Fruit fly (Drosophila melanogaster) whole organism, embryonic: ENCODE measurements around the gene Pgant35A.
A peak's percentile ranks its signal among the peaks of the same experiment; 100 is the strongest.

ENCODE experiments used
- ATbp ChIP-seq: fragments of 200-800 bp; sonication (Bioruptor generic); optimal IDR thresholded peaks from 2 replicates; lab custom pipeline; 2017; ENCODE audit warnings: missing biosample characterization, mild to moderate bottlenecking, missing genetic modification characterization, missing genetic modification reagents
- Atf3 ChIP-seq: fragments of 200-800 bp; sonication (Bioruptor generic); optimal IDR thresholded peaks from 3 replicates; lab custom pipeline; 2016; ENCODE audit warnings: missing biosample characterization, missing genetic modification characterization
- C15 ChIP-seq: fragments of 200-800 bp; sonication (Bioruptor generic); IDR thresholded peaks from 3 replicates; pipeline ENCODE4 v1.3.6; 2022; ENCODE audit warnings: missing biosample characterization, missing genetic modification characterization
- CG10431 ChIP-seq: fragments of 200-800 bp; sonication (Bioruptor generic); optimal IDR thresholded peaks from 3 replicates; lab custom pipeline; 2018; ENCODE audit warnings: missing biosample characterization, mild to moderate bottlenecking, missing genetic modification characterization
- CG10654 ChIP-seq: fragments of 200-800 bp; sonication (Bioruptor generic); optimal IDR thresholded peaks from 2 replicates; lab custom pipeline; 2016; ENCODE audit warnings: missing biosample characterization, missing genetic modification characterization
- CG12391 ChIP-seq: fragments of 200-800 bp; sonication (Bioruptor generic); optimal IDR thresholded peaks from 3 replicates; lab custom pipeline; 2018; ENCODE audit warnings: missing biosample characterization, mild to moderate bottlenecking, missing genetic modification characterization, moderate library complexity
- CG12659 ChIP-seq: fragments of 200-800 bp; sonication (Bioruptor generic); optimal IDR thresholded peaks from 3 replicates; lab custom pipeline; 2017; ENCODE audit warnings: mild to moderate bottlenecking, missing biosample characterization, missing genetic modification reagents, missing genetic modification characterization
- CG13775 ChIP-seq: fragments of 200-800 bp; sonication (Bioruptor generic); optimal IDR thresholded peaks from 3 replicates; lab custom pipeline; 2017; ENCODE audit warnings: missing biosample characterization, mild to moderate bottlenecking, missing genetic modification characterization
- CG14014 ChIP-seq: fragments of 200-800 bp; sonication (Bioruptor generic); IDR thresholded peaks from 2 replicates; pipeline ENCODE4 v1.3.6; 2022; ENCODE audit warnings: missing biosample characterization, missing genetic modification characterization
- CG16815 ChIP-seq: fragments of 200-800 bp; sonication (Bioruptor generic); optimal IDR thresholded peaks from 3 replicates; lab custom pipeline; 2017; ENCODE audit warnings: missing biosample characterization, mild to moderate bottlenecking, missing genetic modification characterization
- CG18619 ChIP-seq: fragments of 200-800 bp; sonication (Bioruptor generic); optimal IDR thresholded peaks from 3 replicates; lab custom pipeline; 2017; ENCODE audit warnings: missing biosample characterization, mild to moderate bottlenecking, missing genetic modification characterization
- CG30403 ChIP-seq: fragments of 200-800 bp; sonication (Bioruptor generic); optimal IDR thresholded peaks from 3 replicates; lab custom pipeline; 2016; ENCODE audit warnings: missing biosample characterization, missing genetic modification characterization
- CG32772 ChIP-seq: fragments of 200-800 bp; sonication (Bioruptor generic); IDR thresholded peaks from 2 replicates; pipeline ENCODE4 v1.3.6; 2022; ENCODE audit warnings: missing biosample characterization, missing genetic modification characterization
- CG3995 ChIP-seq: fragments of 200-800 bp; sonication (Bioruptor generic); optimal IDR thresholded peaks from 3 replicates; lab custom pipeline; 2016; ENCODE audit warnings: missing biosample characterization, missing genetic modification characterization
- CG42726 ChIP-seq: fragments of 200-800 bp; sonication (Bioruptor generic); IDR thresholded peaks from 2 replicates; pipeline ENCODE4 v1.3.6; 2022; ENCODE audit warnings: missing biosample characterization, missing genetic modification characterization; ENCODE audit not compliant: partially characterized antibody
- CG4404 ChIP-seq: fragments of 200-800 bp; sonication (Bioruptor generic); IDR thresholded peaks from 2 replicates; pipeline ENCODE4 v1.3.6; 2022; ENCODE audit warnings: missing biosample characterization, missing genetic modification characterization
- CG4617 ChIP-seq: fragments of 200-800 bp; sonication (Bioruptor generic); optimal IDR thresholded peaks from 3 replicates; lab custom pipeline; 2016; ENCODE audit warnings: missing biosample characterization, missing genetic modification characterization, borderline replicate concordance
- CG4730 ChIP-seq: fragments of 200-800 bp; sonication (Bioruptor generic); IDR thresholded peaks from 2 replicates; pipeline ENCODE4 v1.3.6; 2022; ENCODE audit warnings: missing biosample characterization, missing genetic modification characterization
- CG9797 ChIP-seq: fragments of 200-800 bp; sonication (Bioruptor generic); optimal IDR thresholded peaks from 3 replicates; lab custom pipeline; 2018; ENCODE audit warnings: missing biosample characterization, mild to moderate bottlenecking, missing genetic modification characterization
- E2f1 ChIP-seq: fragments of 200-800 bp; sonication (Bioruptor generic); IDR thresholded peaks from 2 replicates; pipeline ENCODE4 v1.3.6; 2022; ENCODE audit warnings: missing biosample characterization, missing genetic modification characterization
- H2.0 ChIP-seq: fragments of 200-800 bp; sonication (Bioruptor generic); IDR thresholded peaks from 2 replicates; pipeline ENCODE4 v1.3.6; 2022; ENCODE audit warnings: missing biosample characterization, missing genetic modification characterization
- HLH3B ChIP-seq: fragments of 200-800 bp; sonication (Bioruptor generic); IDR thresholded peaks from 2 replicates; pipeline ENCODE4 v1.3.6; 2022; ENCODE audit warnings: missing biosample characterization, missing genetic modification characterization
- HLH4C ChIP-seq: fragments of 200-800 bp; sonication (Bioruptor generic); IDR thresholded peaks from 3 replicates; pipeline ENCODE4 v1.3.6; 2022; ENCODE audit warnings: missing biosample characterization, missing genetic modification characterization; ENCODE audit not compliant: partially characterized antibody
- HmgZ ChIP-seq: fragments of 200-800 bp; sonication (Bioruptor generic); optimal IDR thresholded peaks from 2 replicates; lab custom pipeline; 2018; ENCODE audit warnings: missing biosample characterization, mild to moderate bottlenecking, missing genetic modification characterization
- Hr51 ChIP-seq, 2 experiments: fragments of 200-800 bp; sonication (Bioruptor generic); optimal IDR thresholded peaks; 2 replicates in 1 of 2; 3 replicates in 1 of 2; lab custom pipeline; 2016 to 2018; ENCODE audit warnings: missing biosample characterization in 2 of 2, missing genetic modification characterization in 2 of 2, mild to moderate bottlenecking in 1 of 2, moderate library complexity in 1 of 2
- Jarid2 ChIP-seq: fragments of 200-800 bp; sonication (Bioruptor generic); optimal IDR thresholded peaks from 3 replicates; lab custom pipeline; 2017; ENCODE audit warnings: mild to moderate bottlenecking, missing biosample characterization, missing genetic modification reagents, missing genetic modification characterization
- Mrtf ChIP-seq: fragments of 200-800 bp; sonication (Bioruptor generic); IDR thresholded peaks from 3 replicates; pipeline ENCODE4 v1.3.6; 2022; ENCODE audit warnings: missing biosample characterization, missing genetic modification characterization
- Myb ChIP-seq: fragments of 200-800 bp; sonication (Bioruptor generic); optimal IDR thresholded peaks from 2 replicates; lab custom pipeline; 2016; ENCODE audit warnings: missing biosample characterization, missing genetic modification characterization
- NFAT ChIP-seq: fragments of 200-800 bp; sonication (Bioruptor generic); IDR thresholded peaks from 2 replicates; pipeline ENCODE4 v1.3.6; 2022; ENCODE audit warnings: missing biosample characterization, missing genetic modification characterization
- NK7.1 ChIP-seq: fragments of 200-800 bp; sonication (Bioruptor generic); optimal IDR thresholded peaks from 3 replicates; lab custom pipeline; 2016; ENCODE audit warnings: missing biosample characterization, missing genetic modification characterization
- Rfx ChIP-seq: fragments of 200-800 bp; sonication (Bioruptor generic); IDR thresholded peaks from 2 replicates; pipeline ENCODE4 v1.3.6; 2022; ENCODE audit warnings: missing biosample characterization, missing genetic modification characterization
- Spps ChIP-seq: fragments of 200-800 bp; sonication (Bioruptor generic); optimal IDR thresholded peaks from 2 replicates; lab custom pipeline; 2018; ENCODE audit warnings: missing biosample characterization, mild to moderate bottlenecking, missing genetic modification characterization
- Sry-β ChIP-seq: fragments of 200-800 bp; sonication (Bioruptor generic); optimal IDR thresholded peaks from 2 replicates; lab custom pipeline; 2018; ENCODE audit warnings: missing biosample characterization, mild to moderate bottlenecking, missing genetic modification characterization, moderate library complexity
- Stat92E ChIP-seq, 3 experiments: fragments of >200 bp in 2 of 3; fragments of 200-800 bp in 1 of 3; sonication (Bioruptor generic) in 1 of 3; optimal IDR thresholded peaks; 2 replicates each; lab custom pipeline; 2017 to 2019; ENCODE audit warnings: missing biosample characterization in 3 of 3, missing genetic modification characterization in 3 of 3, mild to moderate bottlenecking in 1 of 3, moderate library complexity in 1 of 3
- Taf1 ChIP-seq: fragments of 200-800 bp; sonication (Bioruptor generic); IDR thresholded peaks from 2 replicates; pipeline ENCODE4 v1.3.6; 2022; ENCODE audit warnings: missing biosample characterization, missing genetic modification characterization
- Xbp1 ChIP-seq: fragments of 200-800 bp; sonication (Bioruptor generic); optimal IDR thresholded peaks from 3 replicates; lab custom pipeline; 2016; ENCODE audit warnings: missing biosample characterization, mild to moderate bottlenecking, missing genetic modification characterization
- az2 ChIP-seq: fragments of 200-800 bp; sonication (Bioruptor generic); optimal IDR thresholded peaks from 3 replicates; lab custom pipeline; 2016; ENCODE audit warnings: missing biosample characterization, missing genetic modification characterization
- cato ChIP-seq: fragments of 200-800 bp; sonication (Bioruptor generic); optimal IDR thresholded peaks from 2 replicates; lab custom pipeline; 2016; ENCODE audit warnings: missing biosample characterization, missing genetic modification characterization, borderline replicate concordance
- grn ChIP-seq: fragments of 200-800 bp; sonication (Bioruptor generic); optimal IDR thresholded peaks from 3 replicates; lab custom pipeline; 2017; ENCODE audit warnings: missing biosample characterization, missing genetic modification characterization
- mirr ChIP-seq: fragments of 200-800 bp; sonication (Bioruptor generic); optimal IDR thresholded peaks from 3 replicates; lab custom pipeline; 2018; ENCODE audit warnings: missing biosample characterization, mild to moderate bottlenecking, missing genetic modification characterization
- nom ChIP-seq: fragments of 200-800 bp; sonication (Bioruptor generic); optimal IDR thresholded peaks from 2 replicates; lab custom pipeline; 2017; ENCODE audit warnings: missing biosample characterization, missing genetic modification characterization, mild to moderate bottlenecking, moderate library complexity, missing genetic modification reagents
- phol ChIP-seq: fragments of 200-800 bp; sonication (Bioruptor generic); optimal IDR thresholded peaks from 3 replicates; lab custom pipeline; 2018; ENCODE audit warnings: missing biosample characterization, mild to moderate bottlenecking, missing genetic modification characterization, moderate library complexity
- repo ChIP-seq: fragments of 200-800 bp; sonication (Bioruptor generic); optimal IDR thresholded peaks from 2 replicates; lab custom pipeline; 2016; ENCODE audit warnings: missing biosample characterization, missing genetic modification characterization
- sima ChIP-seq: fragments of 200-800 bp; sonication (Bioruptor generic); optimal IDR thresholded peaks from 2 replicates; lab custom pipeline; 2016; ENCODE audit warnings: missing biosample characterization, missing genetic modification characterization
- sr ChIP-seq: fragments of 200-800 bp; sonication (Bioruptor generic); IDR thresholded peaks from 3 replicates; pipeline ENCODE4 v1.3.6; 2022; ENCODE audit warnings: missing biosample characterization, missing genetic modification characterization
- stwl ChIP-seq: fragments of 200-800 bp; sonication (Bioruptor generic); optimal IDR thresholded peaks from 3 replicates; lab custom pipeline; 2018; ENCODE audit warnings: missing biosample characterization, mild to moderate bottlenecking, missing genetic modification characterization, moderate library complexity
- vnd ChIP-seq: fragments of 200-800 bp; sonication (Bioruptor generic); IDR thresholded peaks from 3 replicates; pipeline ENCODE4 v1.3.6; 2022; ENCODE audit warnings: missing biosample characterization, missing genetic modification characterization; ENCODE audit not compliant: partially characterized antibody
- wor ChIP-seq: fragments of 200-800 bp; sonication (Bioruptor generic); IDR thresholded peaks from 2 replicates; pipeline ENCODE4 v1.3.6; 2022; ENCODE audit warnings: missing biosample characterization, missing genetic modification characterization

Pgant35A gene

DNA sequence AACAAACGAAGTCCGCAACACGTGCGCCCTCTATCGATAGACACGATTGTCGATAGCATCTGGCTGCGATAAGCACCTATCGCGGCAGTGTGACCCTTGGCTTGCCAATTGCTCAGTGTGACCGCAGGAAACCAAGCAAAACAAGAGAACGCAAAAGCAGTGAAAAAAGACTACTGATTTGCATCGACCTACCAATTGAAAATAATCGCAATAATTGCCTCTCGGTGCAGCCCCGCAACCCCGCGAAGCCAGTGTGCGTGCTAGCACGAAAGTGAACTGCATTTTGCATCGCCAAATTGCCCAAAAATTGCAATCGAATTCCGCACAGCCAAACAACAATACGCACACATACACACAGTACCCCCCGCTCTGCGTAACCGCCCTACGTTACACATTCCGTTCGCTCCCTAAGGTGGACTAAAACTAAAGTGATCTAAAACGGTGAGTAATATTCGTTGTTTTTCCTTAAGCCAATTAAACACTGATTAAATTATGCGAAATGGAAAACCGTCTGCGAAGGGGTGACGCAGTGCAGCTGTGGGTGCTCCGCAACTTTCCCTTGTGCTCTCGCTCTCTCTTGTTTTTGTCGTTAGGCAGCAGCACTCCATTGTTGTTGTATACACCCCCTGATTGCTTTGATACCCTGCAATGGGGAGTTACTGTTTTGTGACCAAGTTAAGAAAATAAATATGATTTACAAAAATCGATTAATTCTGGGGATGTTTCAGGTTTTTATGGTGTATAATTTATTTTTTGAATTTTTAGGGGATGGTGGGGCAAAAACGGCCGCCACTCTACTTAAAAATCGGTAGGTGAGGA lies 3.8 kb upstream of the Pgant35A start, which contains the start of gene Rab14 (continued):
- peak; percentile 57 for TF ChIP-seq Myb (GFP tag; lab: Kevin White, UChicago)
- TF ChIP-seq cato (GFP tag; lab: Kevin White, UChicago), result peak; percentile 25
- peak; percentile 79 for TF ChIP-seq phol (tag; lab: Kevin White, UChicago)
- TF ChIP-seq ATbp (GFP tag; lab: Kevin White, UChicago), result peak; percentile 84
- peak; percentile 91 for TF ChIP-seq stwl (tag; lab: Kevin White, UChicago)
- TF ChIP-seq NK7.1 (GFP tag; lab: Kevin White, UChicago), result peak; percentile 34
- TF ChIP-seq CG18619 (GFP tag; lab: Kevin White, UChicago), result peak; percentile 79
- peak; percentile 82 for TF ChIP-seq CG30403 (GFP tag; lab: Kevin White, UChicago)
- TF ChIP-seq wor, result peak; percentile 66
- peak; percentile 50 for TF ChIP-seq repo
- TF ChIP-seq Atf3 (GFP tag; lab: Kevin White, UChicago), result peak; percentile 70
- peak; percentile 35; the same call in 2 of the 3 replicates for TF ChIP-seq sr (GFP tag; lab: Robert Waterston, UW)
- TF ChIP-seq Xbp1 (GFP tag; lab: Kevin White, UChicago), result peak; percentile 78
- TF ChIP-seq CG12659 (GFP tag; lab: Kevin White, UChicago), result peak; percentile 76
- TF ChIP-seq az2, result peak; percentile 89
- peak; percentile 72 for TF ChIP-seq HLH3B (GFP tag; lab: Robert Waterston, UW)
- peak; percentile 89 for TF ChIP-seq CG14014 (GFP tag; lab: Robert Waterston, UW)
- peak; percentile 70 for TF ChIP-seq H2.0 (GFP tag; lab: Robert Waterston, UW)
- peak; percentile 99 for TF ChIP-seq CG9797 (GFP tag; lab: Kevin White, UChicago)
- TF ChIP-seq Spps (tag; lab: Kevin White, UChicago), result peak; percentile 31
- TF ChIP-seq CG12391, result peak; percentile 88
- peak; percentile 75 for TF ChIP-seq NFAT (GFP tag; lab: Robert Waterston, UW)
- peak; percentile 32 for TF ChIP-seq CG10654 (GFP tag; lab: Kevin White, UChicago)
- TF ChIP-seq Rfx (GFP tag; lab: Robert Waterston, UW), result peak; percentile 90
- peak; percentile 55 for TF ChIP-seq CG10431
- peak; percentile 66; the same call in 1 of the 3 replicates for TF ChIP-seq C15 (GFP tag; lab: Robert Waterston, UW)
- TF ChIP-seq E2f1, result peak; percentile 75
- TF ChIP-seq Taf1 (GFP tag; lab: Robert Waterston, UW), result peak; percentile 48
- TF ChIP-seq nom (GFP tag; lab: Kevin White, UChicago), result peak; percentile 44
- TF ChIP-seq CG32772 (GFP tag; lab: Robert Waterston, UW), result peak; percentile 49
- no peak for TF ChIP-seq Stat92E (GFP tag; optimal IDR thresholded peaks at IDR 0.05; lab: Kevin White, UChicago)
- no peak for TF ChIP-seq sima
- peak; percentile 49 for TF ChIP-seq CG4730
- peak; percentile 47 for TF ChIP-seq CG4404 (GFP tag; lab: Robert Waterston, UW)
- peak; percentile 68 to 90 for TF ChIP-seq Hr51 (GFP tag; optimal IDR thresholded peaks at IDR 0.05; lab: Kevin White, UChicago)
- peak; percentile 53 for TF ChIP-seq CG16815 (GFP tag; lab: Kevin White, UChicago)
- TF ChIP-seq grn, result peak; percentile 73
- TF ChIP-seq Mrtf, result peak; percentile 69
- TF ChIP-seq CG3995 (GFP tag; lab: Kevin White, UChicago), result peak; percentile 62
- TF ChIP-seq HLH4C (GFP tag; lab: Robert Waterston, UW), result peak; percentile 86
- peak; percentile 93 for TF ChIP-seq CG42726 (GFP tag; lab: Robert Waterston, UW)
- peak; percentile 73 for TF ChIP-seq HmgZ (tag; lab: Kevin White, UChicago)
- peak; percentile 79 for TF ChIP-seq CG13775 (GFP tag; lab: Kevin White, UChicago)
- TF ChIP-seq vnd, result peak; percentile 84
- TF ChIP-seq Jarid2 (GFP tag; lab: Kevin White, UChicago), result peak; percentile 19
- peak; percentile 96 for TF ChIP-seq CG4617
- TF ChIP-seq mirr (GFP tag; lab: Kevin White, UChicago), result peak; percentile 23
- peak; percentile 43 for TF ChIP-seq Sry-β (GFP tag; lab: Kevin White, UChicago)
